Worm (Caenorhabditis elegans): ENCODE measurements around the gene spin-3.
A peak's percentile ranks its signal among the peaks of the same experiment; 100 is the strongest.

The spin-3 gene

DNA sequence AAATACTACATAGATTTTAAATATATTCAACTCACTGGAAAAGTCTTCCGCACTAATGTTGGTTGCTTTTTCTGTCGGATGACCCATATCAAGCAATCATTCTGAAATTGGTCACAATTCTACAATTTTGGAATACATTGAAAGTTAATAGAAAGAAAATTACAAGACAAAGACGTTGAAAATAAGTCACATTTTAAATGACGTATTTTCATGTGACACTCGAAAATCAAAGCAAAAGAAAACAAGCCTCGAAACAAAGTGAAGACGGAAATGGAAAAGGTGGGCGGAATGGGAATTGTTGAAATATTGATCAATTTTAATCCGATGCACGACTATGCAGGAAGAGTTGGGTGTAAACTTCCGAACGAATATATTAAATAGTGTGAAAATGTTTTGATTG, 39.9 kb downstream of the spin-3 start, which contains the start of gene mob-2:
Gene mob-2, minus strand, starts transcription at position 101 of the 400 bp plus-strand sequence.
- no peak for TF ChIP-seq skn-1 (tag; optimal IDR thresholded peaks at IDR 0.05)
- peak in 1 of 2 experiments; percentile 19 for TF ChIP-seq lin-35 (GFP tag; optimal IDR thresholded peaks at IDR 0.05)
- peak; percentile 26 for TF ChIP-seq nhr-71 (tag; optimal IDR thresholded peaks at IDR 0.05)
- TF ChIP-seq dsc-1 (tag; optimal IDR thresholded peaks at IDR 0.05) = peak; percentile 27
- peak; percentile 17 for TF ChIP-seq snu-23 (GFP tag; optimal IDR thresholded peaks at IDR 0.05)
- peak; percentile 26 for TF ChIP-seq nhr-85 (tag)
- TF ChIP-seq blmp-1 (tag; optimal IDR thresholded peaks at IDR 0.05) = peak; percentile 31
- TF ChIP-seq lin-14 (GFP tag; optimal IDR thresholded peaks at IDR 0.05) = peak; percentile 18
- TF ChIP-seq unc-62 (GFP tag; optimal IDR thresholded peaks at IDR 0.05) = no peak
- no peak for TF ChIP-seq ceh-90 (tag; optimal IDR thresholded peaks at IDR 0.05)

- TF ChIP-seq sox-4 (tag; optimal IDR thresholded peaks at IDR 0.05) (no peak), nhr-20 (tag; optimal IDR thresholded peaks at IDR 0.05) (no peak), mdl-1 (tag; optimal IDR thresholded peaks at IDR 0.05) (no peak), ztf-11 (tag; optimal IDR thresholded peaks at IDR 0.05) (no peak), skn-1 (tag; optimal IDR thresholded peaks at IDR 0.05) (no peak), egl-13 (tag; optimal IDR thresholded peaks at IDR 0.05) (no peak), lir-3 (tag; optimal IDR thresholded peaks at IDR 0.05; ENCODE audit: poor library complexity) (no peak), pqm-1 (tag; optimal IDR thresholded peaks at IDR 0.05) (no peak), isw-1 (GFP tag; IDR thresholded peaks at IDR 0.05) (no peak), blmp-1 (tag; optimal IDR thresholded peaks at IDR 0.05) (no peak), Y116A8C.19 (tag; optimal IDR thresholded peaks at IDR 0.05; ENCODE audit: borderline replicate concordance) (no peak), snu-23 (GFP tag; optimal IDR thresholded peaks at IDR 0.05) (no peak), ceh-8 (GFP tag; optimal IDR thresholded peaks at IDR 0.05) (no peak), hlh-17 (GFP tag; optimal IDR thresholded peaks at IDR 0.05; ENCODE audit: borderline replicate concordance) (no peak)
These were observed 40.8 kb downstream of the spin-3 start for ce11 chrX:13170804-13171203.

- TF ChIP-seq lin-39 (tag; optimal IDR thresholded peaks at IDR 0.05) (no peak), isw-1 (GFP tag; IDR thresholded peaks at IDR 0.05) (no peak), hlh-17 (GFP tag; optimal IDR thresholded peaks at IDR 0.05; ENCODE audit: borderline replicate concordance) (no peak), dsc-1 (tag; optimal IDR thresholded peaks at IDR 0.05) (peak; percentile 34), skn-1 (tag; optimal IDR thresholded peaks at IDR 0.05) (no peak), sup-37 (GFP tag; optimal IDR thresholded peaks at IDR 0.05) (no peak), hlh-4 (tag; optimal IDR thresholded peaks at IDR 0.05) (no peak), dpl-1 (GFP tag; optimal IDR thresholded peaks at IDR 0.05) (peak in 1 of 3 experiments; percentile 9), tbx-2 (tag; optimal IDR thresholded peaks at IDR 0.05) (peak; percentile 26), nhr-237 (tag; optimal IDR thresholded peaks at IDR 0.05) (no peak), fkh-4 (tag; optimal IDR thresholded peaks at IDR 0.05; ENCODE audit: borderline replicate concordance) (no peak), elt-2 (tag; optimal IDR thresholded peaks at IDR 0.05) (no peak), nhr-28 (tag; optimal IDR thresholded peaks at IDR 0.05) (no peak), fkh-10 (GFP tag; optimal IDR thresholded peaks at IDR 0.05) (peak; percentile 37), ztf-4 (tag; optimal IDR thresholded peaks at IDR 0.05) (no peak), nhr-71 (tag; optimal IDR thresholded peaks at IDR 0.05) (peak; percentile 36), nhr-20 (tag; optimal IDR thresholded peaks at IDR 0.05) (no peak), ceh-82 (tag; optimal IDR thresholded peaks at IDR 0.05) (peak in 1 of 3 experiments; percentile 45), lin-14 (GFP tag; optimal IDR thresholded peaks at IDR 0.05) (peak; percentile 69), elt-3 (tag; optimal IDR thresholded peaks at IDR 0.05) (no peak), blmp-1 (tag; optimal IDR thresholded peaks at IDR 0.05) (no peak), unc-86 (tag; optimal IDR thresholded peaks at IDR 0.05) (peak; percentile 63), egl-13 (tag; optimal IDR thresholded peaks at IDR 0.05) (peak; percentile 12), mab-9 (GFP tag; IDR thresholded peaks at IDR 0.05) (no peak), swsn-7 (tag; optimal IDR thresholded peaks at IDR 0.05) (peak; percentile 32), C04F5.9 (tag; optimal IDR thresholded peaks at IDR 0.05) (no peak), sox-4 (tag; optimal IDR thresholded peaks at IDR 0.05) (no peak), pag-3 (tag; optimal IDR thresholded peaks at IDR 0.05; ENCODE audit: borderline replicate concordance, insufficient read depth) (no peak), rnt-1 (tag; optimal IDR thresholded peaks at IDR 0.05) (no peak), mdl-1 (tag; optimal IDR thresholded peaks at IDR 0.05) (peak in 1 of 2 experiments; percentile 17), unc-98 (GFP tag; IDR thresholded peaks at IDR 0.05) (no peak), mef-2 (tag; optimal IDR thresholded peaks at IDR 0.05) (no peak), snu-23 (GFP tag; optimal IDR thresholded peaks at IDR 0.05) (peak; percentile 43), ama-1 (optimal IDR thresholded peaks at IDR 0.05) (no peak), ztf-11 (tag; optimal IDR thresholded peaks at IDR 0.05) (peak in 1 of 2 experiments; percentile 27), ceh-88 (GFP tag; IDR thresholded peaks at IDR 0.05) (no peak), unc-62 (GFP tag; optimal IDR thresholded peaks at IDR 0.05) (no peak), efl-1 (optimal IDR thresholded peaks at IDR 0.05) (no peak), efl-1 (GFP tag; optimal IDR thresholded peaks at IDR 0.05 in 1 of 2) (no peak)
These were observed 41.2 kb downstream of the spin-3 start for ce11 chrX:13171206-13171605.
